Worm (Caenorhabditis elegans): ENCODE measurements around the gene lis-1.
A peak's percentile ranks its signal among the peaks of the same experiment; 100 is the strongest.

lis-1 gene

DNA sequence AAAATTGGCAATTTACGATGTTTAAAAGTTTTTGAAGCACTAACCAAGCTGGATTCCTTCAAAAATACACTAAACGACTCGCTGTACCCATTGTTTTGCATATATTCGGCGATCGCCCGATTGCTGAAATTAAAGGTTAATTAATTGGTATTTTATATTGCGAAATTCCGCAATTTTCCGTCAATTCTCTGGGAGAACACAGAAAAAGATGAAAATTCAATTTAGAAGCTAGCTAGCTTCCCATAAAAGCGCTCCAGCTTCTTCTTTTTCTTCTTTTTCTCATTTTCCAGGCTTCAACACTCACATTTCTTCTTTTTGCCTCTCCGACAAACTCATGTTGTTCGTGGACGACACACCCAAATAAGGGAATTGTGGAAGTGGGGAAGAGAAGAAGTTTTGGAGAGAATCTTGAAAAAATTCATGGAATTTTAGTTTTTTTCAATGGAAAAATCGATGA, at the start of gene lis-1:
Gene lis-1 (minus strand): TSS at position 407 of the 457 bp plus-strand sequence.
- TF ChIP-seq lsy-12 (tag; optimal IDR thresholded peaks at IDR 0.05) (no peak), nfya-1 (tag; optimal IDR thresholded peaks at IDR 0.05; ENCODE audit: insufficient read depth) (peak; percentile 5)

DNA sequence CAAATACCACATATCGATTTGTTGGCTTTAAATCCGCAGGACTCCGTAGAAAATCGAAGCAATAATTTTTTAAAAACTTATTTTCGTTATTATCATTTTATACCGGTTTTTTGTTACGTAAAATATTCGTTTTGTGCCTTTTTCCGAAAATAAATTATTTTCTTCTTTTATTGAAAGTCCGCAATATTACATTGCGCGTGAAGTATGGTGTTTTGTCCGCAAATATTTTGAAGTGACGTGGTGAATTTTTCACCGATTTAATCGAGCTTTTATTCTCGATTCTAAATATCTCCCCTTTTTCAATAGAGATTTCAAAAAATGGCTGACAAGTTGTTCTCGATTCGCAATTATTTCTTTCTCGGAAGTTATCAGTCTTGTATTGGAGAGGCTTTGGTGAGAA, 49.5 kb upstream of the lis-1 start, which contains the start of gene cope-1:
Gene cope-1 (plus strand): TSS at position 229 of the 400 bp plus-strand sequence.
- TF ChIP-seq hmg-11 (tag; optimal IDR thresholded peaks at IDR 0.05): peak; percentile 67
- no peak for TF ChIP-seq aly-2 (tag; optimal IDR thresholded peaks at IDR 0.05)
- TF ChIP-seq lin-15B (tag; optimal IDR thresholded peaks at IDR 0.05): peak; percentile 28
- TF ChIP-seq nfya-1 (tag; optimal IDR thresholded peaks at IDR 0.05; ENCODE audit: insufficient read depth): peak; percentile 46
- TF ChIP-seq ceh-28 (tag; optimal IDR thresholded peaks at IDR 0.05): no peak

DNA sequence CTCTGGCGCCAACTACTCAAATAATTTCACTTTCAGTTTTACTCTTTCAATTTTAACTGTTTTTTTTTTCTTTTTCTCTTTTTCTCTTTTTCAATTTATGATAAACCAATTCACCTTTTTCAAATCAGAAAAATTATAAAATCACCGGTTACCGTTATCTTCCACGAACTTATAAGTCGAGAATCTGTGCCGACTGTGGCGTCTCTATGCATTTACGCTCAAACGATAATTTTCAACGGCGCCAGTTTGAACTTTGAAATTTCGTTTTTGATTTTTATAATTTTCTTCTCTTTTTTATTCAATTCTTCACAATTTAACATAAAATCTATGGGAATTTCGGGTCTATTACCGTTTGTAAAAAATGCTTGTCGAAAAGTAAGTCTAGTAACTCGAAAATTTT, 46.9 kb upstream of the lis-1 start, which contains the start of gene exo-1:
Gene exo-1 (plus strand): TSS at position 101 of the 400 bp plus-strand sequence.
- TF ChIP-seq lin-15B (tag; optimal IDR thresholded peaks at IDR 0.05): peak; percentile 81
- TF ChIP-seq mml-1 (tag; optimal IDR thresholded peaks at IDR 0.05): no peak
- TF ChIP-seq ceh-28 (tag; optimal IDR thresholded peaks at IDR 0.05): peak; percentile 71
- TF ChIP-seq fos-1 (tag; optimal IDR thresholded peaks at IDR 0.05): no peak
- TF ChIP-seq nhr-23 (tag; optimal IDR thresholded peaks at IDR 0.05): peak; percentile 82
- TF ChIP-seq skn-1 (tag; optimal IDR thresholded peaks at IDR 0.05): peak; percentile 29
- no peak for TF ChIP-seq ceh-82 (tag; optimal IDR thresholded peaks at IDR 0.05)
- no peak for TF ChIP-seq R02D3.7 (tag; optimal IDR thresholded peaks at IDR 0.05)
- peak in 1 of 3 experiments; percentile 6 for TF ChIP-seq elt-3 (tag; optimal IDR thresholded peaks at IDR 0.05)
- peak; percentile 70 for TF ChIP-seq nfya-1 (tag; optimal IDR thresholded peaks at IDR 0.05; ENCODE audit: insufficient read depth)
- peak; percentile 70 for TF ChIP-seq pqm-1 (tag; optimal IDR thresholded peaks at IDR 0.05)
- TF ChIP-seq pha-4 (tag; optimal IDR thresholded peaks at IDR 0.05): peak; percentile 79
- peak; percentile 54 for TF ChIP-seq nhr-25 (tag; optimal IDR thresholded peaks at IDR 0.05)

DNA sequence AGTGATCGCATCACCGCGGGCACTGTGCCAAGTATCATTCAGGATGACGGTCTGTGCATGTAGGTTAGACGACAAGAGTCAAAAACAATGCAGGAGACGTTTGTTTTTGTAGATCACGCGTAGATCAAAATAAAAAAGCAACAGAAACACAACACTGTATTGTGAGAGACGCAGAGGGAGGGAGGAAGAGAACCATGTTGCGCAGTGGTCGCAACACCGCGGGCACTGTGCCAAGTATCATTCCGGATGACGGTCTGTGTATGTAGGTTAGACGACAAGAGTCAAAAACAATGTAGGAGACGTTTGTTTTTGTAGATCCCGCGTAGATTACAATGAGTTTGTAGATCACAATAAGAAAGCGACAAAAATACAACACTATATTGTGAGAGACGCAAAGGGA, 42.5 kb upstream of the lis-1 start:
- TF ChIP-seq mdl-1 (tag; optimal IDR thresholded peaks at IDR 0.05) (no peak), ZK546.5 (tag; optimal IDR thresholded peaks at IDR 0.05) (no peak), lin-39 (tag; optimal IDR thresholded peaks at IDR 0.05) (no peak), jun-1 (tag; optimal IDR thresholded peaks at IDR 0.05) (no peak), ama-1 (optimal IDR thresholded peaks at IDR 0.05) (no peak), skn-1 (tag; optimal IDR thresholded peaks at IDR 0.05) (no peak)

DNA sequence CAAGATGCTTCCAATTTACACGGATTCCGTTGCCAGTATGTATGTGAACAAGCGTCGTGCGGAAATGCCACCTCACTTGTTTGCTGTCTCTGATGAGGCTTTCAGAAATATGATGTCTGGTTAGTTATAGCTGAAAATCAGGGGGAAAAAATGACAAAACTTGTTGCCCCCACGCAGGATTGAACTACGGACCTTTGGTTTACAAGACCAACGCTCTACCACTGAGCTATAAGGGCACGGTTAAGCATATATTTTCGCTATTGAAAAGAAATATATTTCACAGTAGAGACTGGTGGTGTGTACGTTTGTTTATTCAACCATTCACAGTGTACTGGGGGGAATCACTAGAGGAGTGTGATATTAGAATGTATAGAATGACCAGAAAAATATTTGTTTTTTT, 34.7 kb upstream of the lis-1 start:
- TF ChIP-seq nhr-77 (tag; optimal IDR thresholded peaks at IDR 0.05) (no peak), ceh-28 (tag; optimal IDR thresholded peaks at IDR 0.05) (no peak), skn-1 (tag; optimal IDR thresholded peaks at IDR 0.05) (no peak), ztf-4 (tag; optimal IDR thresholded peaks at IDR 0.05) (no peak), nhr-11 (tag; optimal IDR thresholded peaks at IDR 0.05) (no peak)

DNA sequence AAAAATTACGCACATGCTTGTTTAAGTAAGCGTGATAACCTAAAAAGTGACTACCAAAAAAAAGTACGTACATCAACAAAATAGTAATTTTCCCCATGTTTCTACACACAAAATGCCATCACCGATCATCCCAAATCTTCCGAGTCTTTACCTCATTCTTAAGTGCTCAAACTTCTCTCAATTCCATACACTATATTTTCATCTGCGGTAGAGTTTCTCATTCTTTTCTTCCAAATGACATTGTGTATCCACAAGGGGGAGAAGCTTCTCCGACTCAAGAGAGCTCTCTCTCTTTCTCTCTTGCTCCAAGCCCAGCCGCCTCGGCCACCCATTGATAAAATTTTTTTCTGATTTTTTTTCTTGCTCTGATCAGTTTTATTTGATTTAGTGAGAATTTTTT, 33.0 kb upstream of the lis-1 start, which contains the start of gene myo-6:
Gene myo-6 (plus strand): TSS at position 301 of the 400 bp plus-strand sequence.
- TF ChIP-seq nfya-1 (tag; optimal IDR thresholded peaks at IDR 0.05; ENCODE audit: insufficient read depth) (no peak), sea-2 (GFP tag; optimal IDR thresholded peaks at IDR 0.05) (no peak), pha-4 (tag; optimal IDR thresholded peaks at IDR 0.05) (peak; percentile 18), jun-1 (tag; optimal IDR thresholded peaks at IDR 0.05) (no peak)

DNA sequence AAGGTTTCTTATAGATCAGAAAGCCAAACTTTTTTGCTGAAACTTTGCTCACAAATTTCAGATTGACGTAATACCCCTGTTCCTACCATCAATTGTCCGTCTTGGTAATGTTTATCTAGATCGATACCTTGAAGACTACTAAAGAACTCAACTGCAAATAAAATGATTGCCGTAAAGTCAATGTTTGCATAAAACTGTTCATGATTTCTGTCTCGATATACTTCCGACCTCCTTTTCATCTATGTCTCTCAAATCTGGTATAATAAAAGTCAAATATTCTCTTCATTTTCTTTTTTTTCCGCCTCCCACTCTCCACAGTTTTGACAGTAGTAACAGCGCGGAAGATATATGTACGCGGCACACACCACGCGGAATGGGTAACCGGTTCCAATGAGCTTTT, 29.0 kb upstream of the lis-1 start, which contains the start of gene nas-1:
Gene nas-1 (plus strand): TSS at position 301 of the 400 bp plus-strand sequence.
- no peak for TF ChIP-seq unc-62 (GFP tag; optimal IDR thresholded peaks at IDR 0.05)
- no peak for TF ChIP-seq R02D3.7 (tag; optimal IDR thresholded peaks at IDR 0.05)

DNA sequence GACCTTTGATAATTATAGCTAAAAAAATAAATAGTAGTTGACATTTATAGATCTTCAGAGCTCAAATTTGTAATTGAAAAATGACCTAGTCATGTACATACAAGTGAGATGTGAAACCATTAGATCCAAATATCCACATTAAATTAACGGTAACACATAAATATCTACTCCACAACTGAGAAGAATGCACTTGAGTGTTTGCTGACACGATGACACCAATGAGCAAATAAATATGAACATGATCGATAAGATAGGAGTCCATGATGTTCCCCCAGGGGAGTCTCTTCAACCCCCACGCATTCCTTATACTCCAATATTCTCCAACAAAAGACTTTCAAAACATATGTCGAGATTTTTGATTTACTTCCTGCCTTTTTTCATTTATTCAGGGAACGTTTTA, 27.9 kb upstream of the lis-1 start, which contains the start of gene ttr-52:
Gene ttr-52 (plus strand): TSS at position 301 of the 400 bp plus-strand sequence.
- TF ChIP-seq ZK546.5 (tag; optimal IDR thresholded peaks at IDR 0.05) (no peak), ceh-16 (tag; optimal IDR thresholded peaks at IDR 0.05) (no peak), fkh-10 (GFP tag; optimal IDR thresholded peaks at IDR 0.05) (no peak), eor-1 (tag; optimal IDR thresholded peaks at IDR 0.05) (no peak), egl-5 (tag; optimal IDR thresholded peaks at IDR 0.05) (no peak), ceh-9 (tag; optimal IDR thresholded peaks at IDR 0.05) (no peak), R02D3.7 (tag; optimal IDR thresholded peaks at IDR 0.05) (no peak), nfya-1 (tag; optimal IDR thresholded peaks at IDR 0.05; ENCODE audit: insufficient read depth) (no peak), sea-2 (GFP tag; optimal IDR thresholded peaks at IDR 0.05) (no peak), ceh-28 (tag; optimal IDR thresholded peaks at IDR 0.05) (no peak), nhr-11 (tag; optimal IDR thresholded peaks at IDR 0.05) (no peak), snpc-4 (tag; optimal IDR thresholded peaks at IDR 0.05) (no peak), lin-39 (tag; optimal IDR thresholded peaks at IDR 0.05) (no peak), nhr-77 (tag; optimal IDR thresholded peaks at IDR 0.05) (no peak), zag-1 (tag; optimal IDR thresholded peaks at IDR 0.05) (no peak)
